Worm (Caenorhabditis elegans): ENCODE measurements around the gene gmpr-1.

Gene gmpr-1

DNA sequence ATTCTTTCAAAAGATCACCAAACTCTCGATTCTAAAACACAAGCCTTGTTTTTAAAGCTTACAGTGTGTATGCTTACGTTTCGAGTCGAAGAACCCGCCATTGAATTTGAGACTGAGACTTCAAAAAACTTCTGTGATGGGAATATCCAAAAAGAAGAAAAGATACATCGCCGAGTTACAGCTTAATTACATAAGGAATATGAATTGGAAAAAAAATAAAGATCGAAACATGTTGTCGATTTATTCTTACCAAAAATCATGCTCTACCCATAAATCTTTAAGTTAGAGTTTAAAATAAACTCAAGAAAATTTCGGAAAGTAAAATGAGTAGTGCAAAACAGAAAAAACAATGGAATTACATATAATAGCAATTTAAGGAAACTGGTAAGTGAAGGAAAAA is 15.0 kb upstream of the gmpr-1 start, which contains the start of gene F13A2.10:
Gene F13A2.10 (minus strand): TSS at position 101 of the 400 bp plus-strand sequence.
- TF ChIP-seq lir-3 (tag; optimal IDR thresholded peaks at IDR 0.05; ENCODE audit: poor library complexity), result no peak
- no peak for TF ChIP-seq nhr-76 (tag; optimal IDR thresholded peaks at IDR 0.05)
- TF ChIP-seq ztf-11 (tag; optimal IDR thresholded peaks at IDR 0.05), result no peak
- TF ChIP-seq mdl-1 (tag; optimal IDR thresholded peaks at IDR 0.05), result no peak
- TF ChIP-seq ces-1 (GFP tag; optimal IDR thresholded peaks at IDR 0.05), result no peak
- TF ChIP-seq elt-2 (tag; optimal IDR thresholded peaks at IDR 0.05), result no peak
- TF ChIP-seq sptf-1 (tag; optimal IDR thresholded peaks at IDR 0.05), result no peak
- TF ChIP-seq fkh-10 (GFP tag; optimal IDR thresholded peaks at IDR 0.05), result no peak
- no peak for TF ChIP-seq sup-37 (GFP tag; optimal IDR thresholded peaks at IDR 0.05)
- no peak for TF ChIP-seq nhr-12 (tag; optimal IDR thresholded peaks at IDR 0.05)
- TF ChIP-seq ceh-63 (GFP tag; optimal IDR thresholded peaks at IDR 0.05), result no peak
- no peak for TF ChIP-seq nhr-237 (tag; optimal IDR thresholded peaks at IDR 0.05)
- no peak for TF ChIP-seq zip-4 (GFP tag; optimal IDR thresholded peaks at IDR 0.05)
- no peak for TF ChIP-seq elt-3 (tag; optimal IDR thresholded peaks at IDR 0.05)
- no peak for TF ChIP-seq hlh-17 (GFP tag; optimal IDR thresholded peaks at IDR 0.05; ENCODE audit: borderline replicate concordance)
- TF ChIP-seq lin-15B (tag; optimal IDR thresholded peaks at IDR 0.05), result no peak

DNA sequence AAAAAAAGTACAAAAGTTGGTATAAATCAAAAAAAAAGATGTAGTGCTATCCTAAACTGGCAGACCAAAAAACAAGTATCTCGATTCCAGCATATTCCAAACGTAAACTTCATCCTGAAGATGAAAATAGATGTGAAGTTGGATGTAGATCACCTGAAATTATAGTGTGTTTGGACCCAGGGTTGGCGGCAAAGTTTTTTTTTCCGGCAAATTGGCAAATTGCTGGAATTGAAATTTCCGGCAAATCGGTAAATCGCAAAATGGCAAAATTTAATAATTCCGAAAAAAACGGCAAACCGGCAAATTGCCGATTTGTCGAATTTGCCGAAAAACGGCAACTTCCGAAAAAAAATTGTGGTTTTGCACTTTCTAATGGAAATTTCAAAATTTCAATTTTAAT is 13.3 kb upstream of the gmpr-1 start, which contains the start of gene F13A2.2:
Gene F13A2.2 (minus strand): TSS at position 101 of the 400 bp plus-strand sequence.
- TF ChIP-seq Y116A8C.19 (tag; optimal IDR thresholded peaks at IDR 0.05; ENCODE audit: borderline replicate concordance) (no peak), hpl-2 (GFP tag; optimal IDR thresholded peaks at IDR 0.05) (no peak), sup-37 (GFP tag; optimal IDR thresholded peaks at IDR 0.05) (no peak), lsy-2 (tag; optimal IDR thresholded peaks at IDR 0.05) (no peak), fos-1 (tag; optimal IDR thresholded peaks at IDR 0.05) (no peak), pag-3 (tag; optimal IDR thresholded peaks at IDR 0.05; ENCODE audit: borderline replicate concordance, insufficient read depth) (no peak)

- no peak for TF ChIP-seq snu-23 (GFP tag; optimal IDR thresholded peaks at IDR 0.05)
- TF ChIP-seq efl-1 (optimal IDR thresholded peaks at IDR 0.05), result no peak
- peak in 1 of 2 experiments; percentile 48 for TF ChIP-seq efl-1 (GFP tag; optimal IDR thresholded peaks at IDR 0.05 in 1 of 2)
These were observed 11.1 kb upstream of the gmpr-1 start, which contains the start of gene F13A2.1 for ce11 chrV:4382298-4382697. TSS of gene F13A2.1 (minus strand) at chrV:4382398.

ce11 chrV:4377622-4378021 is 6.4 kb upstream of the gmpr-1 start, which contains the start of gene F32D1.8:
TSS of gene F32D1.8 (minus strand) at chrV:4377722.
- TF ChIP-seq zip-4 (GFP tag; optimal IDR thresholded peaks at IDR 0.05), result no peak
- no peak for TF ChIP-seq nhr-11 (tag; optimal IDR thresholded peaks at IDR 0.05)
- no peak for TF ChIP-seq lir-3 (tag; optimal IDR thresholded peaks at IDR 0.05; ENCODE audit: poor library complexity)
- no peak for TF ChIP-seq C04F5.9 (tag; optimal IDR thresholded peaks at IDR 0.05)
- no peak for TF ChIP-seq nhr-20 (tag; optimal IDR thresholded peaks at IDR 0.05)
- no peak for TF ChIP-seq ama-1 (optimal IDR thresholded peaks at IDR 0.05)
- TF ChIP-seq nhr-19 (GFP tag; conservative IDR thresholded peaks at IDR 0.05), result no peak
- TF ChIP-seq mef-2 (tag; optimal IDR thresholded peaks at IDR 0.05), result no peak

ce11 chrV:4375807-4376564 is 4.8 kb upstream of the gmpr-1 start, which contains the start of gene F32D1.7:
TSS of gene F32D1.7 (minus strand) at chrV:4376173.
- TF ChIP-seq unc-62 (GFP tag; optimal IDR thresholded peaks at IDR 0.05) (no peak), mep-1 (tag; optimal IDR thresholded peaks at IDR 0.05) (no peak), C04F5.9 (tag; optimal IDR thresholded peaks at IDR 0.05) (no peak), blmp-1 (tag; optimal IDR thresholded peaks at IDR 0.05) (no peak), nhr-19 (GFP tag; conservative IDR thresholded peaks at IDR 0.05) (no peak), vab-15 (tag; optimal IDR thresholded peaks at IDR 0.05) (no peak), C34B4.2 (tag; optimal IDR thresholded peaks at IDR 0.05) (no peak), grh-1 (GFP tag; IDR thresholded peaks at IDR 0.05) (no peak), rnt-1 (tag; optimal IDR thresholded peaks at IDR 0.05) (no peak), zag-1 (tag; optimal IDR thresholded peaks at IDR 0.05) (no peak), aly-2 (tag; optimal IDR thresholded peaks at IDR 0.05) (no peak), ceh-82 (tag; optimal IDR thresholded peaks at IDR 0.05) (no peak), egl-27 (tag; optimal IDR thresholded peaks at IDR 0.05) (no peak)
